Worm (Caenorhabditis elegans) whole organism, L4/young adult: Measurements from ENCODE around the gene Y69A2AR.32.

Source experiments
- W03F9.2 ChIP-seq: fragments of 150-350 bp; optimal IDR thresholded peaks from 2 replicates; lab custom pipeline; 2014; ENCODE audit warnings: missing biosample characterization, missing genetic modification characterization
- dao-5 ChIP-seq: sonication (generic microtip); optimal IDR thresholded peaks from 2 replicates; lab custom pipeline; 2016; ENCODE audit warnings: missing genotype, missing genetic modification characterization, moderate library complexity, missing compliant biosample characterization
- him-1 ChIP-seq: sonication (generic microtip); optimal IDR thresholded peaks from 2 replicates; lab custom pipeline; 2016; ENCODE audit warnings: missing genotype, missing genetic modification reagents, missing genetic modification characterization, missing compliant biosample characterization

DNA sequence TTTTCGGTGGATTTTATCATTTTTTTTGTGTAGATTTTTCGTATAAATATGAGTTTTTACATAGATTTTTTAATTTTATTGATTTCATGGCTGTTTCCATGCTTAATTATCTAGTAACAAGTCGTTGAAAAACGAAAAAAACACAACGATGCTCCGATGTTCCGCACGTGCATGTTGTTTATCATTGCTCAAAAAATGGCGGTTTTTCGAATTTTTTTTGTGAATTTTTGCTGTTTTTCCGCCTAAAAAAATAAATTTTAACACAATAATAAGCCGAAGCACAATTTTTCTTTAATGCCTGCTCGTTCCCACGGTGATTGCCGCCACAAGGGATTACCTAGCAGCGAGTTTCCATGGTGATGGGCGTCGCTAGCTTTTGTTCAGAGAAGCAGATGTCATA, 31.8 kb downstream of the Y69A2AR.32 start:
- TF ChIP-seq him-1 (tag; lab: Kevin White, UChicago) (no peak), W03F9.2 (tag; lab: Kevin White, UChicago) (no peak), dao-5 (tag; lab: Kevin White, UChicago) (no peak)
